Fruit fly (Drosophila melanogaster) whole organism, pupa: ENCODE data around the gene CG7432.
A peak's percentile ranks its signal among the peaks of the same experiment; 100 is the strongest.

ENCODE experiments used
- CG8159 ChIP-seq: fragments of 200-800 bp; sonication (Bioruptor generic); optimal IDR thresholded peaks from 3 replicates; lab custom pipeline; 2018; ENCODE audit warnings: missing biosample characterization, mild to moderate bottlenecking, missing genetic modification characterization, moderate library complexity
- CG8301 ChIP-seq: fragments of 200-800 bp; sonication (Bioruptor generic); optimal IDR thresholded peaks from 2 replicates; lab custom pipeline; 2018; ENCODE audit warnings: missing biosample characterization, mild to moderate bottlenecking, missing genetic modification characterization
- EcR ChIP-seq: fragments of 200-800 bp; sonication (Bioruptor generic); optimal IDR thresholded peaks from 3 replicates; lab custom pipeline; 2019; ENCODE audit warnings: missing biosample characterization, missing genetic modification characterization, mild to moderate bottlenecking, moderate library complexity, missing genetic modification reagents
- Ets98B ChIP-seq: fragments of 200-800 bp; sonication (Bioruptor generic); IDR thresholded peaks from 2 replicates; pipeline ENCODE4 v1.3.6; 2022; ENCODE audit warnings: missing biosample characterization, missing genetic modification characterization
- fd96Ca ChIP-seq: fragments of 200-800 bp; sonication (Bioruptor generic); IDR thresholded peaks from 3 replicates; pipeline ENCODE4 v1.3.6; 2022; ENCODE audit warnings: missing biosample characterization, missing genetic modification characterization

dm6 chr3R:19627792-19628522 is 36.9 kb upstream of the CG7432 start:
- TF ChIP-seq CG8301 (tag; lab: Kevin White, UChicago) (peak; percentile 68), fd96Ca (no peak), CG8159 (peak; percentile 41), EcR (no peak), Ets98B (GFP tag; lab: Robert Waterston, UW) (no peak)
